Worm (Caenorhabditis elegans) whole organism, L1 larva: ENCODE results near the gene smg-8.

Experiments
- C34B4.2 ChIP-seq: sonication (generic microtip); optimal IDR thresholded peaks from 2 replicates; lab custom pipeline; 2017; ENCODE audit warnings: mild to moderate bottlenecking, missing genetic modification characterization, missing compliant biosample characterization
- F16B12.6 ChIP-seq: fragments of 150-350 bp; optimal IDR thresholded peaks from 2 replicates; lab custom pipeline; 2014; ENCODE audit warnings: missing biosample characterization, missing genetic modification characterization
- alr-1 ChIP-seq: fragments of 200-800 bp; sonication (Bioruptor generic); optimal IDR thresholded peaks from 2 replicates; lab custom pipeline; 2018; ENCODE audit warnings: borderline replicate concordance, mild to moderate bottlenecking, missing genetic modification characterization, missing compliant biosample characterization
- blmp-1 ChIP-seq: fragments of 150-350 bp; optimal IDR thresholded peaks from 2 replicates; lab custom pipeline; 2014; ENCODE audit warnings: missing biosample characterization, missing genetic modification characterization
- ceh-8 ChIP-seq: fragments of 200-800 bp; sonication (Bioruptor generic); optimal IDR thresholded peaks from 2 replicates; lab custom pipeline; 2018; ENCODE audit warnings: mild to moderate bottlenecking, missing genetic modification characterization, moderate library complexity, missing compliant biosample characterization
- ceh-82 ChIP-seq, 3 experiments: fragments of 150-350 bp in 1 of 3; sonication (generic microtip) in 2 of 3; optimal IDR thresholded peaks; 2 replicates each; lab custom pipeline; 2014 to 2017; ENCODE audit warnings: missing biosample characterization in 3 of 3, missing genetic modification characterization in 3 of 3
- ceh-90 ChIP-seq: sonication (generic microtip); optimal IDR thresholded peaks from 2 replicates; lab custom pipeline; 2016; ENCODE audit warnings: missing genetic modification characterization, missing compliant biosample characterization
- efl-1 ChIP-seq, 4 experiments: fragments of 150-350 bp; optimal IDR thresholded peaks in 3 of 4; peaks in 1 of 4; 1 replicate in 1 of 4; 2 replicates in 3 of 4; lab custom pipeline; 2014; ENCODE audit warnings: missing biosample characterization in 2 of 4, missing genetic modification characterization in 2 of 4, missing genetic modification reagents in 2 of 4
- egl-13 ChIP-seq: sonication (generic microtip); optimal IDR thresholded peaks from 2 replicates; lab custom pipeline; 2016; ENCODE audit warnings: missing genotype, missing genetic modification reagents, missing genetic modification characterization, missing compliant biosample characterization
- elt-2 ChIP-seq: sonication (generic microtip); optimal IDR thresholded peaks from 2 replicates; lab custom pipeline; 2016; ENCODE audit warnings: missing genetic modification characterization, mild to moderate bottlenecking, inconsistent platforms, missing compliant biosample characterization, missing genetic modification reagents
- elt-3 ChIP-seq, 6 experiments: fragments of 150-350 bp in 1 of 6; sonication (generic microtip); optimal IDR thresholded peaks; 2 replicates each; lab custom pipeline; 2017 to 2018; ENCODE audit warnings: missing biosample characterization in 6 of 6, missing genetic modification characterization in 6 of 6, inconsistent platforms in 1 of 6
- fkh-10 ChIP-seq: sonication (generic microtip); optimal IDR thresholded peaks from 2 replicates; lab custom pipeline; 2017; ENCODE audit warnings: missing biosample characterization, missing genetic modification reagents, missing genetic modification characterization
- fkh-4 ChIP-seq: sonication (generic microtip); optimal IDR thresholded peaks from 2 replicates; lab custom pipeline; 2016; ENCODE audit warnings: missing compliant biosample characterization, missing genetic modification characterization, borderline replicate concordance
- fkh-8 ChIP-seq: sonication (generic microtip); optimal IDR thresholded peaks from 2 replicates; lab custom pipeline; 2016; ENCODE audit warnings: mild to moderate bottlenecking, missing genetic modification characterization, missing compliant biosample characterization
- fos-1 ChIP-seq: fragments of 150-350 bp; optimal IDR thresholded peaks from 2 replicates; lab custom pipeline; 2014; ENCODE audit warnings: missing biosample characterization, missing genetic modification characterization
- grh-1 ChIP-seq: fragments of 200-800 bp; sonication (Bioruptor generic); IDR thresholded peaks from 2 replicates; pipeline ENCODE4 v1.3.6; 2022; ENCODE audit warnings: missing genetic modification reagents, missing genetic modification characterization, missing compliant biosample characterization
- hlh-17 ChIP-seq: fragments of 200-800 bp; sonication (Bioruptor generic); optimal IDR thresholded peaks from 2 replicates; lab custom pipeline; 2018; ENCODE audit warnings: missing genetic modification characterization, mild to moderate bottlenecking, missing compliant biosample characterization, moderate library complexity, borderline replicate concordance
- hlh-4 ChIP-seq: sonication (generic microtip); optimal IDR thresholded peaks from 2 replicates; lab custom pipeline; 2016; ENCODE audit warnings: mild to moderate bottlenecking, missing genetic modification characterization, missing compliant biosample characterization
- hpl-2 ChIP-seq: fragments of 150-350 bp; optimal IDR thresholded peaks from 2 replicates; lab custom pipeline; 2014; ENCODE audit warnings: missing biosample characterization, missing genetic modification reagents, missing genetic modification characterization
- irx-1 ChIP-seq: sonication (generic microtip); optimal IDR thresholded peaks from 2 replicates; lab custom pipeline; 2016; ENCODE audit warnings: missing genetic modification characterization, missing compliant biosample characterization
- jun-1 ChIP-seq: fragments of 150-350 bp; optimal IDR thresholded peaks from 2 replicates; lab custom pipeline; 2014; ENCODE audit warnings: missing biosample characterization, missing genetic modification reagents, missing genetic modification characterization
- lin-13 ChIP-seq: fragments of 150-350 bp; optimal IDR thresholded peaks from 2 replicates; lab custom pipeline; 2014; ENCODE audit warnings: missing biosample characterization, missing genetic modification reagents, missing genetic modification characterization
- lin-14 ChIP-seq: fragments of 200-800 bp; sonication (Bioruptor generic); optimal IDR thresholded peaks from 2 replicates; lab custom pipeline; 2018; ENCODE audit warnings: mild to moderate bottlenecking, missing genetic modification characterization, moderate library complexity, missing compliant biosample characterization
- lir-3 ChIP-seq: sonication (generic microtip); optimal IDR thresholded peaks from 2 replicates; lab custom pipeline; 2016; ENCODE audit warnings: mild to moderate bottlenecking, missing genetic modification characterization, moderate library complexity, missing compliant biosample characterization; ENCODE audit not compliant: poor library complexity
- mab-9 ChIP-seq: fragments of 200-800 bp; sonication (Bioruptor generic); IDR thresholded peaks from 2 replicates; pipeline ENCODE4 v1.3.6; 2022; ENCODE audit warnings: missing genetic modification reagents, missing genetic modification characterization, missing compliant biosample characterization
- mef-2 ChIP-seq: fragments of 150-350 bp; optimal IDR thresholded peaks from 2 replicates; lab custom pipeline; 2014; ENCODE audit warnings: missing biosample characterization, missing genetic modification characterization
- nhr-11 ChIP-seq: fragments of 150-350 bp; optimal IDR thresholded peaks from 2 replicates; lab custom pipeline; 2014; ENCODE audit warnings: missing biosample characterization, missing genetic modification characterization
- nhr-12 ChIP-seq: sonication (generic microtip); optimal IDR thresholded peaks from 2 replicates; lab custom pipeline; 2017; ENCODE audit warnings: missing biosample characterization, missing genetic modification characterization
- nhr-20 ChIP-seq: sonication (generic microtip); optimal IDR thresholded peaks from 2 replicates; lab custom pipeline; 2016; ENCODE audit warnings: mild to moderate bottlenecking, missing genetic modification characterization, missing compliant biosample characterization
- nhr-76 ChIP-seq: sonication (generic microtip); optimal IDR thresholded peaks from 2 replicates; lab custom pipeline; 2017; ENCODE audit warnings: missing biosample characterization, missing genetic modification characterization
- nhr-85 ChIP-seq: sonication (generic microtip); peaks from one replicate; lab custom pipeline; 2016; ENCODE audit warnings: missing genetic modification characterization, inconsistent platforms, missing compliant biosample characterization
- nhr-90 ChIP-seq: sonication (generic microtip); optimal IDR thresholded peaks from 2 replicates; lab custom pipeline; 2016; ENCODE audit warnings: mild to moderate bottlenecking, missing genetic modification characterization, missing compliant biosample characterization; ENCODE audit not compliant: poor library complexity
- pax-3 ChIP-seq: fragments of 200-800 bp; sonication (Bioruptor generic); optimal IDR thresholded peaks from 2 replicates; lab custom pipeline; 2018; ENCODE audit warnings: mild to moderate bottlenecking, missing genetic modification characterization, moderate library complexity, missing compliant biosample characterization
- skn-1 ChIP-seq: fragments of 150-350 bp; optimal IDR thresholded peaks from 2 replicates; lab custom pipeline; 2014; ENCODE audit warnings: missing biosample characterization, missing genetic modification characterization
- snpc-4 ChIP-seq: fragments of 150-350 bp; optimal IDR thresholded peaks from 2 replicates; lab custom pipeline; 2014; ENCODE audit warnings: missing biosample characterization, missing genetic modification characterization
- snu-23 ChIP-seq: sonication (generic microtip); optimal IDR thresholded peaks from 2 replicates; lab custom pipeline; 2016; ENCODE audit warnings: missing genetic modification characterization, missing compliant biosample characterization
- sox-4 ChIP-seq: sonication (generic microtip); optimal IDR thresholded peaks from 2 replicates; lab custom pipeline; 2016; ENCODE audit warnings: missing genetic modification characterization, missing compliant biosample characterization
- sptf-1 ChIP-seq: fragments of 150-350 bp; optimal IDR thresholded peaks from 2 replicates; lab custom pipeline; 2014; ENCODE audit warnings: missing biosample characterization, missing genetic modification characterization
- tlp-1 ChIP-seq: fragments of 150-350 bp; optimal IDR thresholded peaks from 2 replicates; lab custom pipeline; 2014; ENCODE audit warnings: missing biosample characterization, missing genetic modification characterization
- unc-62 ChIP-seq: fragments of 150-350 bp; optimal IDR thresholded peaks from 2 replicates; lab custom pipeline; 2014; ENCODE audit warnings: missing biosample characterization, missing genetic modification reagents, missing genetic modification characterization
- unc-86 ChIP-seq: sonication (generic microtip); optimal IDR thresholded peaks from 2 replicates; lab custom pipeline; 2016; ENCODE audit warnings: missing genetic modification characterization, missing compliant biosample characterization
- unc-98 ChIP-seq: fragments of 200-800 bp; sonication (Bioruptor generic); IDR thresholded peaks from 2 replicates; pipeline ENCODE4 v1.3.6; 2022; ENCODE audit warnings: missing genetic modification characterization, missing compliant biosample characterization
- vab-15 ChIP-seq: sonication (generic microtip); optimal IDR thresholded peaks from 2 replicates; lab custom pipeline; 2017; ENCODE audit warnings: missing genotype, mild to moderate bottlenecking, missing genetic modification characterization, missing compliant biosample characterization
- zag-1 ChIP-seq: fragments of 150-350 bp; optimal IDR thresholded peaks from 2 replicates; lab custom pipeline; 2014; ENCODE audit warnings: missing biosample characterization, missing genetic modification characterization
- zip-4 ChIP-seq: fragments of 200-800 bp; sonication (Bioruptor generic); optimal IDR thresholded peaks from 2 replicates; lab custom pipeline; 2018; ENCODE audit warnings: mild to moderate bottlenecking, missing genetic modification characterization, moderate library complexity, missing compliant biosample characterization

The smg-8 gene

DNA sequence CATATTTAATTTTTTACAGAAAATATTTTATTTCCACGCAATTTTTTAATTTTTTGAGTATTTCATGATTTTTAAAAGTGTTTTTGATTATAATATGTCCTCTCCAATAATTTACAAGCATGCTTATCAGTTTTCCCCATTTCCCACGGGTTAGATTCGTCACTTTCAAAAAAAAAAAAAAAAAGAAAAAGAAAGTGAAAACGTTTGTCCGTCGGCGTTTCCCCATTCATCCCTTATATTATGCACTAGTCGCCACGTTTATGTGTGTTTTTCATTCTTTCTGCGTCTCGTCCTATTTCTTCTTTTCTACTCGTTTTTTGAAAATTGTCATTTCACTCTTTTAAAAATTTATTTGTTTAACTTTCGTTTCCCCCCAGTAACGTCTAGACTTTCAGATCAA is 48.2 kb downstream of the smg-8 start, which contains the start of gene vnut-1 (continued):
- TF ChIP-seq nhr-90: peak; percentile 39
- TF ChIP-seq fkh-4 (tag; lab: Kevin White, UChicago): no peak
- TF ChIP-seq lin-13: no peak
- peak; percentile 72 for TF ChIP-seq nhr-85 (tag; lab: Kevin White, UChicago)
- peak; percentile 36 for TF ChIP-seq snu-23 (GFP tag; lab: Kevin White, UChicago)

- TF ChIP-seq snpc-4 (tag; lab: Kevin White, UChicago): no peak
- no peak for TF ChIP-seq nhr-76
- TF ChIP-seq nhr-85 (tag; lab: Kevin White, UChicago): no peak
- TF ChIP-seq ceh-8 (GFP tag; lab: Kevin White, UChicago): no peak
- TF ChIP-seq mab-9: no peak
- no peak for TF ChIP-seq unc-62 (GFP tag; lab: Kevin White, UChicago)
- TF ChIP-seq irx-1 (tag; lab: Kevin White, UChicago): no peak
- TF ChIP-seq mef-2 (tag; lab: Kevin White, UChicago): no peak
- TF ChIP-seq egl-13 (tag; lab: Kevin White, UChicago): no peak
- TF ChIP-seq fos-1: no peak
These were observed 51.5 kb downstream of the smg-8 start for ce11 chrII:14492592-14493196.

DNA sequence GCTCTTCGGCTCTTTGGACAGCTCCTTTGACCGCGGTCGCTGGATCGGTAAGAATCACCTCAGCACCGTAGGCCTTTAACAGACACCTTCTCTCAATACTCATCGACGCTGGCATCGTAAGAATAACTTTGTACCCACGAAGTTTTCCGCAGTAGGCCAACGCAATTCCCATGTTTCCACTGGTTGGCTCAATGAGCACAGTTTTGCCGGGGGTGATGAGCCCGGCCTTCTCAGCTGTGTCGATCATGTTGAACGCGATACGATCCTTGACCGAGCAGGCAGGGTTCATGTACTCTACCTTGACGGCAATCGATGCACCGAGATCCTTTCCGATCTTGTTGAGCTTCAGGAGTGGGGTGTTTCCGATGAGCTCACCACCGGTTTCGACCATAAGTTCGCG is 52.8 kb downstream of the smg-8 start:
- TF ChIP-seq nhr-11 (tag; lab: Kevin White, UChicago): no peak
- no peak for TF ChIP-seq hpl-2 (GFP tag; lab: Kevin White, UChicago)
- TF ChIP-seq lir-3 (tag; lab: Kevin White, UChicago): no peak
- TF ChIP-seq mab-9: no peak
- TF ChIP-seq fkh-10 (GFP tag; lab: Kevin White, UChicago): no peak
- no peak for TF ChIP-seq fos-1
- no peak for TF ChIP-seq nhr-12 (tag; lab: Kevin White, UChicago)
- no peak for TF ChIP-seq vab-15 (tag; lab: Kevin White, UChicago)
- TF ChIP-seq ceh-90 (tag; lab: Kevin White, UChicago): no peak
- no peak for TF ChIP-seq zip-4
- no peak for TF ChIP-seq ceh-82 (tag; optimal IDR thresholded peaks at IDR 0.05; lab: Kevin White, UChicago)

ce11 chrII:14494414-14494463 is 53.0 kb downstream of the smg-8 start, which contains the start of gene cysl-2:
cysl-2 (minus strand) TSS chrII:14494451.
- TF ChIP-seq zag-1 (tag; lab: Kevin White, UChicago) (no peak), nhr-12 (tag; lab: Kevin White, UChicago) (no peak), unc-86 (tag; lab: Kevin White, UChicago) (no peak), fkh-8 (no peak), jun-1 (no peak), efl-1 (optimal IDR thresholded peaks at IDR 0.05; lab: Kevin White, UChicago) (no peak), efl-1 (GFP tag; optimal IDR thresholded peaks at IDR 0.05 in 1 of 2; lab: Kevin White, UChicago) (no peak), unc-98 (GFP tag; lab: Robert Waterston, UW) (no peak), pax-3 (tag; lab: Kevin White, UChicago) (no peak), mef-2 (tag; lab: Kevin White, UChicago) (no peak), hlh-17 (no peak), vab-15 (tag; lab: Kevin White, UChicago) (no peak), hlh-4 (tag; lab: Kevin White, UChicago) (no peak), grh-1 (no peak), sox-4 (no peak)

DNA sequence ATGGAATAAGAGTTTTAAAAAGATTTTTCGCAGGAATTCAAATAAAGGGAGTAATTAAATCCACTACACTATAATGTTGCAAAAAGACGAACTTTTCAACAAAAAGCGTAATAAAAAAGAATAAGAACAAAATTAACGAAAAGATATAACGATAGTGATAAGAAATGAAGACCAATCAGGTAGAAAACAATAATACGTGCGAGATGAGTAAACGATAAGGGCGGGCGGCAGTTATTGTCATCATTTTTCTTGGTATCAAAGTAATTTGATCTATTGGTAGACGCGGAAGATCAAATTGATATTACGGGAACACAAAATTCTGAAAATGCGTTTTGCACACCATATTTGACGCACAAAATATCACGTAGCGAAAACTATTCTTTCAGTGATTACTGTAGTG is 53.3 kb downstream of the smg-8 start:
- TF ChIP-seq lin-14 (GFP tag; lab: Kevin White, UChicago) (peak; percentile 19), alr-1 (tag; lab: Kevin White, UChicago) (no peak), sptf-1 (tag; lab: Kevin White, UChicago) (no peak), skn-1 (tag; lab: Kevin White, UChicago) (peak; percentile 30), blmp-1 (tag; lab: Kevin White, UChicago) (peak; percentile 33), C34B4.2 (tag; lab: Kevin White, UChicago) (no peak), F16B12.6 (no peak), elt-3 (tag; optimal IDR thresholded peaks at IDR 0.05; lab: Kevin White, UChicago) (peak in 1 of 6 experiments; percentile 2), elt-2 (tag; lab: Kevin White, UChicago) (peak; percentile 49), nhr-85 (tag; lab: Kevin White, UChicago) (peak; percentile 76), ceh-8 (GFP tag; lab: Kevin White, UChicago) (no peak), tlp-1 (tag; lab: Kevin White, UChicago) (no peak), nhr-20 (peak; percentile 2)
- TF ChIP-seq, all 84 proteins: peak for 7
